Worm (Caenorhabditis elegans) whole organism, mixed stage, embryonic: ENCODE measurements around the gene C50D2.1.

Experiments
- blmp-1 ChIP-seq: fragments of 150-350 bp; optimal IDR thresholded peaks from 2 replicates; lab custom pipeline; 2014; ENCODE audit warnings: missing biosample characterization, missing genetic modification characterization
- ces-1 ChIP-seq: fragments of 150-350 bp; optimal IDR thresholded peaks from 2 replicates; lab custom pipeline; 2014; ENCODE audit warnings: missing biosample characterization, missing genetic modification reagents, missing genetic modification characterization
- drap-1 ChIP-seq: fragments of 200-800 bp; sonication (Bioruptor generic); optimal IDR thresholded peaks from 3 replicates; lab custom pipeline; 2018; ENCODE audit warnings: mild to moderate bottlenecking, missing genetic modification characterization, missing compliant biosample characterization
- elt-1 ChIP-seq: sonication (generic microtip); optimal IDR thresholded peaks from 2 replicates; lab custom pipeline; 2017; ENCODE audit warnings: missing genetic modification characterization, mild to moderate bottlenecking, missing compliant biosample characterization, antibody characterized with exemption, moderate library complexity, borderline replicate concordance; ENCODE audit not compliant: insufficient read depth
- lsy-2 ChIP-seq: fragments of 150-350 bp; optimal IDR thresholded peaks from 2 replicates; lab custom pipeline; 2014; ENCODE audit warnings: missing biosample characterization, missing genetic modification characterization
- mep-1 ChIP-seq: fragments of 150-350 bp; optimal IDR thresholded peaks from 2 replicates; lab custom pipeline; 2017; ENCODE audit warnings: missing biosample characterization, missing genetic modification reagents, missing genetic modification characterization, inconsistent platforms
- nhr-12 ChIP-seq: fragments of 150-350 bp; optimal IDR thresholded peaks from 2 replicates; lab custom pipeline; 2014; ENCODE audit warnings: missing biosample characterization, missing genetic modification characterization
- nhr-28 ChIP-seq: fragments of 150-350 bp; optimal IDR thresholded peaks from 2 replicates; lab custom pipeline; 2014; ENCODE audit warnings: missing biosample characterization, missing genetic modification characterization
- nhr-76 ChIP-seq: sonication (generic microtip); optimal IDR thresholded peaks from 2 replicates; lab custom pipeline; 2017; ENCODE audit warnings: missing biosample characterization, missing genetic modification characterization
- snpc-4 ChIP-seq: fragments of 150-350 bp; optimal IDR thresholded peaks from 2 replicates; lab custom pipeline; 2014; ENCODE audit warnings: missing biosample characterization, missing genetic modification characterization
- unc-120 ChIP-seq: sonication (generic microtip); optimal IDR thresholded peaks from 2 replicates; lab custom pipeline; 2017; ENCODE audit warnings: missing genetic modification characterization, missing compliant biosample characterization; ENCODE audit not compliant: poor library complexity, severe bottlenecking
- unc-39 ChIP-seq: fragments of 150-350 bp; optimal IDR thresholded peaks from 2 replicates; lab custom pipeline; 2014; ENCODE audit warnings: missing biosample characterization, missing genetic modification characterization
- zip-8 ChIP-seq: fragments of 150-350 bp; optimal IDR thresholded peaks from 2 replicates; lab custom pipeline; 2014; ENCODE audit warnings: missing biosample characterization, missing genetic modification characterization
- ztf-11 ChIP-seq: fragments of 150-350 bp; optimal IDR thresholded peaks from 2 replicates; lab custom pipeline; 2014; ENCODE audit warnings: missing biosample characterization, missing genetic modification characterization

DNA sequence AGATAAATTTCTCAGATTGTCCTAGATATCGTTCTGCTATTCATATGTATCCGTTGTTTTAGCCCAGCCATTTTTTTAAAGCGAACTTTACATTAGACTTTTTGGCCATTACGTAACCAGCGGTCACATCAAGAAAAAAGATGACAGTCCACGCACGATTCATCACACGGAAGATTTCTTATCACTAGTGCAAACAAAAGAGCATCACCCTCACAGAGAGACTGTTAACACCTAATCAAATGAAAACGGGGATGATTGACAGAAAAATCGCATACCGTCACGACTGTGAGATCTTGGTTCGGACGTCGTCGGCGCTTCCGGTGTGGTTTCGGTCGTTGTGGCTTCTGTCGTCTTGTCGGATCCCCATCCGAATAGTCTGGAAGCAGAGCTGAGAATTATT, 34.7 kb upstream of the C50D2.1 start:
- TF ChIP-seq nhr-12 (tag; lab: Kevin White, UChicago): no peak
- TF ChIP-seq ces-1 (GFP tag; lab: Kevin White, UChicago): no peak
- TF ChIP-seq nhr-28 (tag; lab: Kevin White, UChicago): no peak
- TF ChIP-seq mep-1 (tag; lab: Kevin White, UChicago): no peak
- TF ChIP-seq nhr-76 (tag; lab: Kevin White, UChicago): no peak
- TF ChIP-seq zip-8 (tag; lab: Kevin White, UChicago): no peak
- TF ChIP-seq blmp-1 (tag; lab: Kevin White, UChicago): no peak
- no peak for TF ChIP-seq unc-120 (tag; lab: Kevin White, UChicago)
- TF ChIP-seq unc-39 (tag; lab: Kevin White, UChicago): no peak
- TF ChIP-seq snpc-4 (tag; lab: Kevin White, UChicago): no peak
- TF ChIP-seq lsy-2 (tag; lab: Kevin White, UChicago): no peak
- no peak for TF ChIP-seq elt-1 (tag; lab: Kevin White, UChicago)
- no peak for TF ChIP-seq ztf-11 (tag; lab: Kevin White, UChicago)
- no peak for TF ChIP-seq drap-1 (GFP tag; lab: Kevin White, UChicago)
